Fruit fly (Drosophila melanogaster): ENCODE results near the gene Naa60.
A peak's percentile ranks its signal among the peaks of the same experiment; 100 is the strongest.

The Naa60 gene

DNA sequence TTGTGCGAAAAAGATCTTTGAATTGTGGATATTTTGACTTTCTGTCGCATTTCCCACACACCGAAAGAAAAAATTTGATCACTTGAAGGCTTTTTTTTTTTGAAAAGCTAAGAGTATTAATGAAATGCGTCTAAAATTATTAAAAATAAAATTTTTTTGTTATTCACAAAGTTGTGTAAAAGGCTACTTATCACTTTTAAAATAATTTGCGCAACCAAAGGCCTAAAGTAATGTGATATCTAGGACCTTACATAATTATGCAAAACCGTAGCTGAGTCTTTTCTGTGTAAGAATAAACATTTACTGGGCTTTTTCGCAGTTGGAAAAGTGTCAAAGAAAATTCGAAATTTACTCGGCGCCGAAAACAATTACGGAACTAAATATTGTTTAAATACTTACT lies 37.6 kb downstream of the Naa60 start:
- no peak for TF ChIP-seq CG4820 (GFP tag; optimal IDR thresholded peaks at IDR 0.05)
- TF ChIP-seq fd102C (GFP tag; optimal IDR thresholded peaks at IDR 0.05) = no peak
- peak; percentile 42 for TF ChIP-seq Med (GFP tag)
- peak in 1 of 2 experiments; percentile 9 for TF ChIP-seq Hr51 (GFP tag; optimal IDR thresholded peaks at IDR 0.05)
- TF ChIP-seq CG2712 (tag; optimal IDR thresholded peaks at IDR 0.05) = no peak
- peak; percentile 21 for TF ChIP-seq CG2120 (GFP tag; optimal IDR thresholded peaks at IDR 0.05)
- TF ChIP-seq CG14965 (GFP tag; optimal IDR thresholded peaks at IDR 0.05; ENCODE audit: borderline replicate concordance) = no peak
- TF ChIP-seq CG15514 (GFP tag; optimal IDR thresholded peaks at IDR 0.05) = no peak
- TF ChIP-seq bbx (GFP tag; IDR thresholded peaks at IDR 0.05; ENCODE audit: partially characterized antibody) = no peak
- no peak for TF ChIP-seq trh (GFP tag; optimal IDR thresholded peaks at IDR 0.05)
- TF ChIP-seq CG11560 (tag; IDR thresholded peaks at IDR 0.05) = no peak
- no peak for TF ChIP-seq Hmx (GFP tag; optimal IDR thresholded peaks at IDR 0.05)
- no peak for TF ChIP-seq CG4730 (GFP tag; IDR thresholded peaks at IDR 0.05)
- no peak for TF ChIP-seq CG7786 (GFP tag; optimal IDR thresholded peaks at IDR 0.05)
- TF ChIP-seq seq (GFP tag; IDR thresholded peaks at IDR 0.05) = no peak
- TF ChIP-seq CG9932 (GFP tag; IDR thresholded peaks at IDR 0.05) = peak; percentile 33; the same call in 1 of the 2 replicates
- TF ChIP-seq shn (GFP tag; optimal IDR thresholded peaks at IDR 0.05) = no peak
- no peak for TF ChIP-seq so (GFP tag; IDR thresholded peaks at IDR 0.05)
- no peak for TF ChIP-seq CG30431 (GFP tag; optimal IDR thresholded peaks at IDR 0.05)
- no peak for TF ChIP-seq exex (tag; optimal IDR thresholded peaks at IDR 0.05)
- TF ChIP-seq CG12155 (GFP tag; optimal IDR thresholded peaks at IDR 0.05) = no peak
- TF ChIP-seq gem (tag; optimal IDR thresholded peaks at IDR 0.05) = peak; percentile 26
- no peak for TF ChIP-seq jing (GFP tag; optimal IDR thresholded peaks at IDR 0.05)
- no peak for TF ChIP-seq Myb (GFP tag; optimal IDR thresholded peaks at IDR 0.05)
- peak in 1 of 2 experiments; percentile 54 for TF ChIP-seq Pdp1 (GFP tag; optimal IDR thresholded peaks at IDR 0.05)
- TF ChIP-seq sisA (GFP tag; IDR thresholded peaks at IDR 0.05) = no peak
- peak; percentile 21 for TF ChIP-seq sens (GFP tag)
- TF ChIP-seq vvl (GFP tag; IDR thresholded peaks at IDR 0.05) = no peak
- TF ChIP-seq B-H1 (GFP tag; IDR thresholded peaks at IDR 0.05) = no peak
- no peak for TF ChIP-seq Scr (GFP tag; IDR thresholded peaks at IDR 0.05; ENCODE audit: partially characterized antibody)
- TF ChIP-seq HLH54F (GFP tag; optimal IDR thresholded peaks at IDR 0.05) = no peak
- TF ChIP-seq CG30403 (GFP tag; optimal IDR thresholded peaks at IDR 0.05) = peak; percentile 6
- peak; percentile 2 for TF ChIP-seq CG11504 (tag; optimal IDR thresholded peaks at IDR 0.05)
- TF ChIP-seq HLH4C (GFP tag; IDR thresholded peaks at IDR 0.05; ENCODE audit: partially characterized antibody) = no peak
- peak; percentile 21 for TF ChIP-seq CG2678 (tag; optimal IDR thresholded peaks at IDR 0.05)
- no peak for TF ChIP-seq gsb-n (tag; optimal IDR thresholded peaks at IDR 0.05)
- no peak for TF ChIP-seq repo (GFP tag; optimal IDR thresholded peaks at IDR 0.05)
- TF ChIP-seq lilli (GFP tag; optimal IDR thresholded peaks at IDR 0.05) = peak; percentile 13
- TF ChIP-seq E2f1 (GFP tag; IDR thresholded peaks at IDR 0.05) = no peak
- no peak for TF ChIP-seq nmo (GFP tag; optimal IDR thresholded peaks at IDR 0.05)
- no peak for TF ChIP-seq CG14014 (GFP tag; IDR thresholded peaks at IDR 0.05)
- TF ChIP-seq ham (GFP tag; IDR thresholded peaks at IDR 0.05) = no peak
- TF ChIP-seq CG7987 (GFP tag; optimal IDR thresholded peaks at IDR 0.05) = no peak
- no peak for TF ChIP-seq CG3838 (GFP tag; optimal IDR thresholded peaks at IDR 0.05)
- TF ChIP-seq CG17829 (tag; optimal IDR thresholded peaks at IDR 0.05) = no peak
- peak; percentile 7 for TF ChIP-seq unpg (GFP tag; optimal IDR thresholded peaks at IDR 0.05)
- TF ChIP-seq pnt (GFP tag; optimal IDR thresholded peaks at IDR 0.05) = no peak
- no peak for TF ChIP-seq bsh (GFP tag; optimal IDR thresholded peaks at IDR 0.05)
- TF ChIP-seq Ets65A (GFP tag) = peak; percentile 72
- TF ChIP-seq CG1792 (GFP tag; optimal IDR thresholded peaks at IDR 0.05) = no peak
- TF ChIP-seq HLH3B (GFP tag; IDR thresholded peaks at IDR 0.05) = no peak
- TF ChIP-seq CG31441 (GFP tag; IDR thresholded peaks at IDR 0.05) = 0 out of 2 replicates have a peak, but pooled peaks have one; percentile 24
